Worm (Caenorhabditis elegans) whole organism, L2 larva: ENCODE data around the gene rpn-13.

Experiments
- egl-27 ChIP-seq: sonication (generic microtip); optimal IDR thresholded peaks from 3 replicates; lab custom pipeline; 2017; ENCODE audit warnings: missing biosample characterization, missing genetic modification reagents, missing genetic modification characterization
- lsy-2 ChIP-seq, 2 experiments: fragments of 150-350 bp in 1 of 2; sonication (generic microtip) in 1 of 2; optimal IDR thresholded peaks; 2 replicates each; lab custom pipeline; 2014 to 2017; ENCODE audit warnings: missing biosample characterization in 2 of 2, missing genetic modification characterization in 2 of 2
- mab-5 ChIP-seq: fragments of 150-350 bp; optimal IDR thresholded peaks from 2 replicates; lab custom pipeline; 2014; ENCODE audit warnings: missing biosample characterization, missing genetic modification characterization
- mdl-1 ChIP-seq, 2 experiments: fragments of 150-350 bp in 1 of 2; sonication (generic microtip) in 1 of 2; optimal IDR thresholded peaks; 2 replicates each; lab custom pipeline; 2017; ENCODE audit warnings: missing biosample characterization in 2 of 2, missing genetic modification characterization in 2 of 2
- nhr-25 ChIP-seq: fragments of 150-350 bp; sonication (generic microtip); optimal IDR thresholded peaks from 3 replicates; lab custom pipeline; 2014; ENCODE audit warnings: missing biosample characterization, missing genetic modification characterization
- nhr-6 ChIP-seq: fragments of 150-350 bp; optimal IDR thresholded peaks from 2 replicates; lab custom pipeline; 2014; ENCODE audit warnings: missing biosample characterization, missing genetic modification characterization
- skn-1 ChIP-seq: sonication (generic microtip); optimal IDR thresholded peaks from 2 replicates; lab custom pipeline; 2017; ENCODE audit warnings: missing biosample characterization, missing genetic modification characterization
- sma-9 ChIP-seq, 2 experiments: fragments of 150-350 bp in 1 of 2; sonication (generic microtip) in 1 of 2; optimal IDR thresholded peaks; 2 replicates each; lab custom pipeline; 2014 to 2016; ENCODE audit warnings: missing genetic modification characterization in 2 of 2, mild to moderate bottlenecking in 1 of 2, missing biosample characterization in 1 of 2, missing compliant biosample characterization in 1 of 2, missing genetic modification reagents in 1 of 2, moderate library complexity in 1 of 2
- unc-62 ChIP-seq: fragments of 150-350 bp; optimal IDR thresholded peaks from 2 replicates; lab custom pipeline; 2014; ENCODE audit warnings: missing biosample characterization, missing genetic modification reagents, missing genetic modification characterization
- zag-1 ChIP-seq: fragments of 150-350 bp; optimal IDR thresholded peaks from 2 replicates; lab custom pipeline; 2014; ENCODE audit warnings: missing biosample characterization, missing genetic modification characterization
- ztf-11 ChIP-seq: sonication (generic microtip); optimal IDR thresholded peaks from 2 replicates; lab custom pipeline; 2017; ENCODE audit warnings: missing biosample characterization, missing genetic modification characterization

DNA sequence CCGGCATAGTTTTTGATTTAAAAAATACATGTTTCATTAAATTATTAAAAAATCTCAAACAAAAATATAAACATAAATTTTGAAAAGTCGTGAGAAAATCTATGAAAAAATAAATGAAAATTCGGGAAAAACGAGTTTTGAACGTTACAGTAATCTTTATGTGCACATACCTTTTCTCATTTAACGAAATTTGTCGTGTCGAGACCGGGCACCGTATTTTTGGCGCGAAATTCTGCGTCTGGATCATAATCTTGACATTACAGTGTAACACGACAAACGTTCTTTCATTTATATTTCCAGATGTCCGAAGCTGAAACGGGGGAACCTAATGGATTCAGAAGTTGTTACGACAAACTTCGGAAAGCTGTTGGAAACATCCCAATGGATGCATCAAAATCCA, 47.8 kb upstream of the rpn-13 start, which contains the start of gene C16A3.2:
- TF ChIP-seq mdl-1 (tag; optimal IDR thresholded peaks at IDR 0.05; lab: Kevin White, UChicago) = no peak
- TF ChIP-seq unc-62 (GFP tag; lab: Kevin White, UChicago) = no peak
- no peak for TF ChIP-seq egl-27 (tag; lab: Kevin White, UChicago)
- no peak for TF ChIP-seq ztf-11 (tag; lab: Kevin White, UChicago)
- TF ChIP-seq zag-1 = no peak
- no peak for TF ChIP-seq nhr-25 (tag; lab: Kevin White, UChicago)
- TF ChIP-seq skn-1 (tag; lab: Kevin White, UChicago) = no peak
- no peak for TF ChIP-seq mab-5 (tag; lab: Kevin White, UChicago)
- TF ChIP-seq sma-9 (GFP tag; optimal IDR thresholded peaks at IDR 0.05; lab: Kevin White, UChicago) = no peak
- TF ChIP-seq sma-9 (tag; optimal IDR thresholded peaks at IDR 0.05; lab: Kevin White, UChicago) = no peak
- no peak for TF ChIP-seq nhr-6 (tag; lab: Kevin White, UChicago)
- TF ChIP-seq lsy-2 (tag; optimal IDR thresholded peaks at IDR 0.05; lab: Kevin White, UChicago) = no peak
